Worm (Caenorhabditis elegans) whole organism, mixed stage, embryonic: Measurements from ENCODE around the gene Y44A6B.3.

Experiments
- ceh-39 ChIP-seq: fragments of 150-350 bp; optimal IDR thresholded peaks from 2 replicates; lab custom pipeline; 2014; ENCODE audit warnings: missing biosample characterization, missing genetic modification characterization
- ceh-43 ChIP-seq: fragments of 200-800 bp; sonication (Bioruptor generic); optimal IDR thresholded peaks from 2 replicates; lab custom pipeline; 2018; ENCODE audit warnings: mild to moderate bottlenecking, missing genetic modification characterization, moderate library complexity, missing compliant biosample characterization
- ces-1 ChIP-seq: fragments of 150-350 bp; optimal IDR thresholded peaks from 2 replicates; lab custom pipeline; 2014; ENCODE audit warnings: missing biosample characterization, missing genetic modification reagents, missing genetic modification characterization
- flh-1 ChIP-seq: fragments of 200-800 bp; sonication (Bioruptor generic); optimal IDR thresholded peaks from 2 replicates; lab custom pipeline; 2018; ENCODE audit warnings: mild to moderate bottlenecking, missing genetic modification characterization, moderate library complexity, missing compliant biosample characterization
- lin-13 ChIP-seq: fragments of 150-350 bp; optimal IDR thresholded peaks from 2 replicates; lab custom pipeline; 2014; ENCODE audit warnings: missing biosample characterization, missing genetic modification characterization
- lsy-2 ChIP-seq: fragments of 150-350 bp; optimal IDR thresholded peaks from 2 replicates; lab custom pipeline; 2014; ENCODE audit warnings: missing biosample characterization, missing genetic modification characterization
- nhr-237 ChIP-seq: fragments of 150-350 bp; optimal IDR thresholded peaks from 2 replicates; lab custom pipeline; 2014; ENCODE audit warnings: missing biosample characterization, missing genetic modification characterization
- nhr-76 ChIP-seq: sonication (generic microtip); optimal IDR thresholded peaks from 2 replicates; lab custom pipeline; 2017; ENCODE audit warnings: missing biosample characterization, missing genetic modification characterization

DNA sequence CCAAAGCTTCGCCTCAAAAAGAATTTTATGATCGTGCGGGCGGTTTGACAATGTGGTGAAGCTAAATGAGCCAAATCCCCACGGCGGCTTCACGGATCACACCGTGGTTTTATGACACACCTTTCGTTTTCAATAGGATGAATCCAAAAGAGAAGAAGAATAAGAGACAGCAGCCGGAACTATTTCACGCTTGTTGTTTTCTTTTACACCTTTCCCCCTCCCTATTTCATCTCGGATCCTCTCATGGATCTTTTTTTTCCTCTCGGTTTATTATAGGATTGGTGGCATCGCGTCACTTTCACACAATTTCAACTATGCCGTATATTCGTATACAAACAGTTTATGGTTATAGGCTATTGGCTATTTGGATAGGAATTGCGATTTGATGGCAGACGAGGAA is 25.5 kb upstream of the Y44A6B.3 start:
- TF ChIP-seq ceh-39 (tag; lab: Kevin White, UChicago) = no peak
- TF ChIP-seq lsy-2 = no peak
- TF ChIP-seq lin-13 (tag; lab: Kevin White, UChicago) = no peak
- no peak for TF ChIP-seq flh-1
- TF ChIP-seq nhr-237 = no peak
- TF ChIP-seq ceh-43 (GFP tag; lab: Kevin White, UChicago) = no peak
- TF ChIP-seq ces-1 = no peak
- no peak for TF ChIP-seq nhr-76
